Worm (Caenorhabditis elegans) whole organism, dauer: ENCODE measurements around the gene Y54G2A.28.

ENCODE experiments used
- unc-62 ChIP-seq: sonication (generic microtip); optimal IDR thresholded peaks from 2 replicates; lab custom pipeline; 2017; ENCODE audit warnings: missing biosample characterization, missing genetic modification reagents, missing genetic modification characterization

The Y54G2A.28 gene

DNA sequence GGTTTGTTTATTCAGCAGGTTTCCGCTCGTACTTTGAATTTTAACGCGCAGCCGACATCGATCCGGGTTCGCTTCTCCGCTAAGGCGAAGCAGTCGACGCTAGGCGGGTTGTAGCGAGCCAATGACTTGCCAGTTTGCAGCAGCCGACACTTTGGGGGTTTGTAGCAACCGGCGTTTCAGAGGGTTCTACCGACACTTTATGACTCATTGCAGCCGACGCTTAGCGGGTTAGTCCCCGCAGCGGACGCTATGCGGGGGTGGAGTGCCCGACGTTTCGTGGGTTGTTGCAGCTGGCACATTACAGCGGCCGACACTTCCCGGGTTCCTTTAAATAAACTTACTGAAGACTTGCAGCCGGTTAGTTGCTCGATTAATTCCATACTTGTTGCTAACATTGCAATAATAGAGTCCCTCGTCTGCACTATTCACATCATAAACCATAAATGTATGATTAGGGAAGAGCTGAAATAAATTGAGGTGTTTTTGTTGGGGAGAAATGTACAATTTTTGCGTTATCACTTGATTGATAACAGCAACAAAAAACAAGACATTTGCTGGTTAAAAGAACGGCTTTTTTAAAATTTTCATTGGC lies 42.7 kb downstream of the Y54G2A.28 start, which contains the start of gene Y54G2A.57:
Gene Y54G2A.57 (plus strand): TSS at position 542 of the 592 bp plus-strand sequence.
- TF ChIP-seq unc-62 = no peak

- no peak for TF ChIP-seq unc-62
Observed at ce11 chrIV:2966884-2967283, 45.3 kb downstream of the Y54G2A.28 start.

ce11 chrIV:2960242-2960641 lies 52.0 kb downstream of the Y54G2A.28 start:
- no peak for TF ChIP-seq unc-62

- no peak for TF ChIP-seq unc-62
Observed at ce11 chrIV:2959798-2960197, 52.4 kb downstream of the Y54G2A.28 start, which contains the start of gene ser-6. Gene ser-6, plus strand, starts transcription at chrIV:2960098.
